Worm (Caenorhabditis elegans) whole organism, L3 larva: Measurements from ENCODE around the gene ckk-1.

Experiments used
- R02D3.7 ChIP-seq: fragments of 150-350 bp; optimal IDR thresholded peaks from 2 replicates; lab custom pipeline; 2014; ENCODE audit warnings: missing biosample characterization, missing genetic modification characterization
- ZK546.5 ChIP-seq: sonication (generic microtip); optimal IDR thresholded peaks from 2 replicates; lab custom pipeline; 2017; ENCODE audit warnings: missing biosample characterization, missing genetic modification characterization
- ama-1 ChIP-seq: fragments of 150-350 bp; optimal IDR thresholded peaks from 2 replicates; lab custom pipeline; 2018
- ceh-16 ChIP-seq: sonication (generic microtip); optimal IDR thresholded peaks from 2 replicates; lab custom pipeline; 2017; ENCODE audit warnings: missing biosample characterization, missing genetic modification characterization
- ceh-28 ChIP-seq: fragments of 150-350 bp; optimal IDR thresholded peaks from 2 replicates; lab custom pipeline; 2014; ENCODE audit warnings: missing biosample characterization, missing genetic modification reagents, missing genetic modification characterization
- ceh-82 ChIP-seq: fragments of 150-350 bp; optimal IDR thresholded peaks from 2 replicates; lab custom pipeline; 2014; ENCODE audit warnings: missing biosample characterization, missing genetic modification characterization
- ceh-9 ChIP-seq: sonication (generic microtip); optimal IDR thresholded peaks from 2 replicates; lab custom pipeline; 2018; ENCODE audit warnings: missing biosample characterization, missing genetic modification characterization
- daf-12 ChIP-seq: fragments of 150-350 bp; optimal IDR thresholded peaks from 2 replicates; lab custom pipeline; 2014; ENCODE audit warnings: missing biosample characterization, missing genetic modification reagents, missing genetic modification characterization
- egl-27 ChIP-seq: sonication (generic microtip); optimal IDR thresholded peaks from 4 replicates; lab custom pipeline; 2017; ENCODE audit warnings: missing biosample characterization, missing genetic modification reagents, missing genetic modification characterization
- egl-5 ChIP-seq: fragments of 150-350 bp; optimal IDR thresholded peaks from 2 replicates; lab custom pipeline; 2017; ENCODE audit warnings: missing biosample characterization, missing genetic modification reagents, missing genetic modification characterization, inconsistent platforms
- elt-1 ChIP-seq: fragments of 150-350 bp; optimal IDR thresholded peaks from 2 replicates; lab custom pipeline; 2014; ENCODE audit warnings: missing biosample characterization, missing genetic modification characterization
- elt-2 ChIP-seq: sonication (generic microtip); optimal IDR thresholded peaks from 2 replicates; lab custom pipeline; 2016; ENCODE audit warnings: missing genetic modification reagents, mild to moderate bottlenecking, missing genetic modification characterization, missing compliant biosample characterization
- elt-3 ChIP-seq, 3 experiments: fragments of 150-350 bp in 1 of 3; sonication (generic microtip) in 2 of 3; optimal IDR thresholded peaks; 2 replicates in 2 of 3; 4 replicates in 1 of 3; lab custom pipeline; 2014 to 2017; ENCODE audit warnings: missing biosample characterization in 3 of 3, missing genetic modification characterization in 3 of 3
- eor-1 ChIP-seq, 2 experiments: fragments of 150-350 bp; optimal IDR thresholded peaks; 2 replicates each; lab custom pipeline; 2014 to 2018; ENCODE audit warnings: missing biosample characterization in 2 of 2, missing genetic modification characterization in 2 of 2
- fkh-10 ChIP-seq: sonication (generic microtip); optimal IDR thresholded peaks from 2 replicates; lab custom pipeline; 2017; ENCODE audit warnings: missing biosample characterization, missing genetic modification reagents, missing genetic modification characterization
- fos-1 ChIP-seq: fragments of 150-350 bp; optimal IDR thresholded peaks from 2 replicates; lab custom pipeline; 2014; ENCODE audit warnings: missing biosample characterization, missing genetic modification characterization
- hmg-11 ChIP-seq: sonication (generic microtip); optimal IDR thresholded peaks from 2 replicates; lab custom pipeline; 2016; ENCODE audit warnings: missing genetic modification characterization, missing compliant biosample characterization
- jun-1 ChIP-seq: fragments of 150-350 bp; optimal IDR thresholded peaks from 2 replicates; lab custom pipeline; 2014; ENCODE audit warnings: missing biosample characterization, missing genetic modification reagents, missing genetic modification characterization
- lin-15B ChIP-seq: fragments of 150-350 bp; optimal IDR thresholded peaks from 2 replicates; lab custom pipeline; 2014; ENCODE audit warnings: missing biosample characterization, missing genetic modification characterization
- lin-39 ChIP-seq: fragments of 150-350 bp; optimal IDR thresholded peaks from 2 replicates; lab custom pipeline; 2018; ENCODE audit warnings: missing biosample characterization, missing genetic modification reagents, missing genetic modification characterization
- lsy-12 ChIP-seq: sonication (generic microtip); optimal IDR thresholded peaks from 2 replicates; lab custom pipeline; 2016; ENCODE audit warnings: mild to moderate bottlenecking, missing genetic modification characterization, missing compliant biosample characterization
- mml-1 ChIP-seq: fragments of 150-350 bp; sonication (generic microtip); optimal IDR thresholded peaks from 3 replicates; lab custom pipeline; 2014; ENCODE audit warnings: missing biosample characterization, missing genetic modification characterization
- nfya-1 ChIP-seq: sonication (generic microtip); optimal IDR thresholded peaks from 2 replicates; lab custom pipeline; 2017; ENCODE audit warnings: missing genetic modification characterization, mild to moderate bottlenecking, missing compliant biosample characterization, antibody characterized with exemption, moderate library complexity; ENCODE audit not compliant: insufficient read depth
- nhr-11 ChIP-seq: fragments of 150-350 bp; optimal IDR thresholded peaks from 2 replicates; lab custom pipeline; 2014; ENCODE audit warnings: missing biosample characterization, missing genetic modification characterization
- nhr-12 ChIP-seq: fragments of 150-350 bp; optimal IDR thresholded peaks from 2 replicates; lab custom pipeline; 2014; ENCODE audit warnings: missing biosample characterization, missing genetic modification characterization
- nhr-23 ChIP-seq: fragments of 150-350 bp; optimal IDR thresholded peaks from 2 replicates; lab custom pipeline; 2014; ENCODE audit warnings: missing biosample characterization, missing genetic modification reagents, missing genetic modification characterization
- nhr-237 ChIP-seq: fragments of 150-350 bp; optimal IDR thresholded peaks from 2 replicates; lab custom pipeline; 2014; ENCODE audit warnings: missing biosample characterization, missing genetic modification characterization
- nhr-25 ChIP-seq: sonication (generic microtip); optimal IDR thresholded peaks from 2 replicates; lab custom pipeline; 2017; ENCODE audit warnings: missing biosample characterization, missing genetic modification characterization
- nhr-28 ChIP-seq: fragments of 150-350 bp; optimal IDR thresholded peaks from 2 replicates; lab custom pipeline; 2014; ENCODE audit warnings: missing biosample characterization, missing genetic modification characterization
- nhr-43 ChIP-seq: sonication (generic microtip); optimal IDR thresholded peaks from 2 replicates; lab custom pipeline; 2016; ENCODE audit warnings: mild to moderate bottlenecking, missing genetic modification characterization, missing compliant biosample characterization; ENCODE audit not compliant: poor library complexity, severe bottlenecking
- nhr-67 ChIP-seq: fragments of 150-350 bp; optimal IDR thresholded peaks from 2 replicates; lab custom pipeline; 2014; ENCODE audit warnings: missing biosample characterization, missing genetic modification characterization
- nhr-76 ChIP-seq: fragments of 150-350 bp; sonication (generic microtip); optimal IDR thresholded peaks from 5 replicates; lab custom pipeline; 2014; ENCODE audit warnings: missing biosample characterization, missing genetic modification characterization
- nhr-77 ChIP-seq: fragments of 150-350 bp; optimal IDR thresholded peaks from 2 replicates; lab custom pipeline; 2014; ENCODE audit warnings: missing biosample characterization, missing genetic modification characterization
- pha-4 ChIP-seq: fragments of 150-350 bp; optimal IDR thresholded peaks from 2 replicates; lab custom pipeline; 2014; ENCODE audit warnings: missing biosample characterization, missing genetic modification reagents, missing genetic modification characterization
- pqm-1 ChIP-seq: fragments of 150-350 bp; optimal IDR thresholded peaks from 2 replicates; lab custom pipeline; 2017; ENCODE audit warnings: missing biosample characterization, missing genetic modification characterization, inconsistent platforms
- sea-2 ChIP-seq: fragments of 150-350 bp; sonication (generic microtip); optimal IDR thresholded peaks from 4 replicates; lab custom pipeline; 2014; ENCODE audit warnings: missing biosample characterization, missing genetic modification reagents, missing genetic modification characterization
- skn-1 ChIP-seq: fragments of 150-350 bp; optimal IDR thresholded peaks from 2 replicates; lab custom pipeline; 2014; ENCODE audit warnings: missing biosample characterization, missing genetic modification characterization
- snpc-4 ChIP-seq: fragments of 150-350 bp; optimal IDR thresholded peaks from 2 replicates; lab custom pipeline; 2014; ENCODE audit warnings: missing biosample characterization, missing genetic modification characterization
- tbx-2 ChIP-seq: sonication (generic microtip); optimal IDR thresholded peaks from 2 replicates; lab custom pipeline; 2016; ENCODE audit warnings: mild to moderate bottlenecking, missing genetic modification characterization, missing compliant biosample characterization
- unc-39 ChIP-seq: sonication (generic microtip); optimal IDR thresholded peaks from 4 replicates; lab custom pipeline; 2017; ENCODE audit warnings: missing biosample characterization, missing genetic modification characterization
- unc-62 ChIP-seq: fragments of 150-350 bp; sonication (generic microtip); optimal IDR thresholded peaks from 4 replicates; lab custom pipeline; 2014; ENCODE audit warnings: missing biosample characterization, missing genetic modification reagents, missing genetic modification characterization
- zag-1 ChIP-seq: fragments of 150-350 bp; optimal IDR thresholded peaks from 2 replicates; lab custom pipeline; 2014; ENCODE audit warnings: missing biosample characterization, missing genetic modification characterization
- ztf-11 ChIP-seq: fragments of 150-350 bp; optimal IDR thresholded peaks from 2 replicates; lab custom pipeline; 2014; ENCODE audit warnings: missing biosample characterization, missing genetic modification characterization
- ztf-4 ChIP-seq: fragments of 150-350 bp; optimal IDR thresholded peaks from 2 replicates; lab custom pipeline; 2014; ENCODE audit warnings: missing biosample characterization, missing genetic modification characterization

The ckk-1 gene

DNA sequence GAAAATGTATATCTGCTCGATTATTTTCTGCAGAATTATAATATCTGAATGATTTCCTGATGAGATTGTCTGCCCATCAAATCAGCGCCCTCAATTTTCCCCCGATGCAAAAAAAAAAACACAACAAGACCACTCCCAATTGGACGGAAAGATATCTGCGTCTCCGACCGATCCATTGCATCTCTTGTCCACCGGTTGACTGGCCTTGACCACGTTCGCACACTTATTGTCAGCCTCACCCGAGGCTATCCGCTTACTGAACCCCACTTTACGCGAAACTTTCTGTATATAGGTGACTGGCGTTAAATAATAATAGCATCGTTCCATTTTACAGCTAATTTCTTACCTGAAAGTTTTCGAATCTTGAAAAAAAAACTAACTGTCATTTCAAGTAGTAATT is 40.9 kb upstream of the ckk-1 start:
- TF ChIP-seq ceh-16 (tag; lab: Kevin White, UChicago): no peak
- TF ChIP-seq nfya-1 (tag; lab: Kevin White, UChicago): peak; percentile 51
- TF ChIP-seq ama-1 (lab: Kevin White, UChicago): peak; percentile 47
- peak; percentile 33 for TF ChIP-seq nhr-23
- TF ChIP-seq nhr-25 (tag; lab: Kevin White, UChicago): peak; percentile 84

DNA sequence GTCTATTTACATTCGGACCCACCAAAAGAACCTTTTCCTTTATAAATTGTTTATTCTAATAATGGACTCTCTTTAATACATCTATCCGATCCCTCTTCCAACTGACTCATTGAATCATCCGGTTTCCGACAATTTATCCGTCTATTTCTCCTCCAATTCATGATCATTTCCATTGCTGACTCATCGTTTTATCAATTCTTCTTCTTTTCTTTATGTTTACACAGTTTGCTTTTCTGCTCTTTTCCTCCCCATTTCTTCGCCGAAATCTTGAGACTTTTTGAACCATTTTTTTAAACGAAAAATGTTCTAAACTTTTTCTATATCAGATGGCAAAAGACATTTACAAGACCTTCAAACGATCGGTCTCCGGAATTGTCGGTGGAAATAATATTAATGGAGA is 39.8 kb upstream of the ckk-1 start, which contains the start of gene ced-6:
ced-6 (plus strand) TSS at position 327 of the 400 bp plus-strand sequence.
- TF ChIP-seq elt-1: no peak
- TF ChIP-seq pha-4: peak; percentile 41

DNA sequence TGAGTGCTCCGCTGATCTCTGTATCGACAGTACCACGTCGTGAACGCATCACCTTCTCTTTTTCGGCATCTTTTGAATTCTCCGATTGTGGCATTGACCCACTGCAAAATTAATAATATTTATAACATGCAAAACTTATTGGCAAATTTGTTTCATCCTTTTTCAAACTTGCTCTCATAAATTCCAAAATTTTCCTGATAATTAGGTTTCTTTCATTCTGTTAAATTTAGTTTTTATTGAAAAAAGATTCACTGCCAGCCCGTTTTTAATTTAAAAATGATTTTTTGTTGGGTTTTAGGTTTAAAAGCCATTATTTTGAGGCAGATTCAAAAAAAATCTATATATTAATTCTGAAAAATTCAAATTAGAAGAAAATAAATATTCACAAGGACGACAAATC is 35.3 kb upstream of the ckk-1 start, which contains the start of gene wdr-37:
wdr-37 (minus strand) TSS at position 101 of the 400 bp plus-strand sequence.
- TF ChIP-seq snpc-4 (no peak), tbx-2 (no peak), ceh-16 (tag; lab: Kevin White, UChicago) (no peak), egl-5 (tag; lab: Kevin White, UChicago) (no peak), fos-1 (tag; lab: Kevin White, UChicago) (no peak), elt-2 (tag; lab: Kevin White, UChicago) (no peak), sea-2 (no peak), daf-12 (tag; lab: Kevin White, UChicago) (no peak), ztf-11 (tag; lab: Kevin White, UChicago) (no peak), nhr-237 (tag; lab: Kevin White, UChicago) (no peak), egl-27 (tag; lab: Kevin White, UChicago) (no peak), fkh-10 (GFP tag; lab: Kevin White, UChicago) (no peak), nhr-28 (no peak), nhr-12 (tag; lab: Kevin White, UChicago) (no peak), jun-1 (tag; lab: Kevin White, UChicago) (no peak), ztf-4 (tag; lab: Kevin White, UChicago) (no peak), ceh-82 (tag; lab: Kevin White, UChicago) (no peak)

DNA sequence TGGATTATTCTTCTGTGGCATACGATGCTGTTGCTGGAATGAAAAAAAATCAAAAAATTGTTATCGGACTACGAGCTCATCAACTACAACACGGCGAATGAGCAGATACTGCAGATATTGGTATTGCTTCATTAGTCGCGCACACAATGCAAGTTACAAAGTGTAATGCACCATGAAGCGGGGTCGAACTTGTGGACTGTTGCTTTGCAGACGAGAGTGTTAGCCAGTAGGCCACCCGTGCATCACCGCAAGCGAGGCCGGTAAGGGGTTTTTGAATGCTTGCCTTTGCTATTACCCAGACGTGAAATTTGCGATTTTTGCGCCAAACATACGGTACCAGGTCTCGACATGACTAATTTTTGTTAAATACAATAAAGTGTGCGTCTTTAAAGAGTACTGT is 33.3 kb upstream of the ckk-1 start:
- TF ChIP-seq ceh-16 (tag; lab: Kevin White, UChicago) (no peak), mml-1 (no peak), hmg-11 (tag; lab: Kevin White, UChicago) (peak; percentile 57), skn-1 (tag; lab: Kevin White, UChicago) (peak; percentile 51), nhr-12 (tag; lab: Kevin White, UChicago) (no peak), tbx-2 (peak; percentile 56), jun-1 (tag; lab: Kevin White, UChicago) (peak; percentile 16), ceh-9 (tag; lab: Kevin White, UChicago) (no peak), ztf-4 (tag; lab: Kevin White, UChicago) (no peak), unc-62 (GFP tag; lab: Kevin White, UChicago) (no peak), nfya-1 (tag; lab: Kevin White, UChicago) (peak; percentile 50), nhr-28 (no peak), nhr-23 (peak; percentile 62), snpc-4 (no peak), nhr-77 (tag; lab: Kevin White, UChicago) (no peak), elt-3 (tag; optimal IDR thresholded peaks at IDR 0.05; lab: Kevin White, UChicago) (peak in 1 of 3 experiments; percentile 10), nhr-67 (tag; lab: Kevin White, UChicago) (no peak), elt-1 (no peak), egl-5 (tag; lab: Kevin White, UChicago) (peak; percentile 8), ceh-28 (tag; lab: Kevin White, UChicago) (no peak), nhr-76 (no peak), egl-27 (tag; lab: Kevin White, UChicago) (peak; percentile 49), ceh-82 (tag; lab: Kevin White, UChicago) (no peak), sea-2 (no peak), fos-1 (tag; lab: Kevin White, UChicago) (no peak), nhr-11 (tag; lab: Kevin White, UChicago) (no peak), ZK546.5 (tag; lab: Kevin White, UChicago) (no peak), lin-39 (tag; lab: Kevin White, UChicago) (peak; percentile 76), nhr-43 (peak; percentile 86), ama-1 (lab: Kevin White, UChicago) (peak; percentile 76), R02D3.7 (tag; lab: Kevin White, UChicago) (peak; percentile 33), elt-2 (tag; lab: Kevin White, UChicago) (peak; percentile 57), nhr-237 (tag; lab: Kevin White, UChicago) (no peak), ztf-11 (tag; lab: Kevin White, UChicago) (no peak), zag-1 (tag; lab: Kevin White, UChicago) (no peak), lsy-12 (tag; lab: Kevin White, UChicago) (peak; percentile 77), eor-1 (tag; optimal IDR thresholded peaks at IDR 0.05; lab: Kevin White, UChicago) (no peak), nhr-25 (tag; lab: Kevin White, UChicago) (peak; percentile 66), pqm-1 (tag; lab: Kevin White, UChicago) (peak; percentile 0), unc-39 (tag; lab: Kevin White, UChicago) (no peak), pha-4 (peak; percentile 78), daf-12 (tag; lab: Kevin White, UChicago) (no peak), fkh-10 (GFP tag; lab: Kevin White, UChicago) (no peak), lin-15B (peak; percentile 57)
